Fruit fly (Drosophila melanogaster) whole organism, wandering third instar larva: ENCODE data around the gene Ppt2.

Source experiments
- Abd-B ChIP-seq: fragments of >200 bp; optimal IDR thresholded peaks from 2 replicates; lab custom pipeline; 2017; ENCODE audit warnings: missing biosample characterization, missing genetic modification characterization
- CG32264 ChIP-seq: fragments of 200-800 bp; sonication (Bioruptor generic); optimal IDR thresholded peaks from 2 replicates; lab custom pipeline; 2016; ENCODE audit warnings: missing biosample characterization, missing genetic modification characterization
- Hr78 ChIP-seq: fragments of >200 bp; optimal IDR thresholded peaks from 2 replicates; lab custom pipeline; 2017; ENCODE audit warnings: missing biosample characterization, missing genetic modification characterization
- Myc ChIP-seq: fragments of >200 bp; optimal IDR thresholded peaks from 2 replicates; lab custom pipeline; 2017
- OdsH ChIP-seq: fragments of 200-800 bp; sonication (Bioruptor generic); optimal IDR thresholded peaks from 2 replicates; lab custom pipeline; 2016; ENCODE audit warnings: missing biosample characterization, mild to moderate bottlenecking, missing genetic modification characterization
- Sp1 ChIP-seq: fragments of 200-800 bp; sonication (Bioruptor generic); optimal IDR thresholded peaks from 3 replicates; lab custom pipeline; 2019; ENCODE audit warnings: missing biosample characterization, mild to moderate bottlenecking, missing genetic modification characterization, moderate library complexity
- Vsx2 ChIP-seq: fragments of 200-300, 225-300 bp; sonication (Bioruptor generic); optimal IDR thresholded peaks from 2 replicates; lab custom pipeline; 2018; ENCODE audit warnings: missing biosample characterization, missing genetic modification characterization; ENCODE audit not compliant: partially characterized antibody
- br ChIP-seq: fragments of 200-800 bp; sonication (Bioruptor generic); optimal IDR thresholded peaks from 2 replicates; lab custom pipeline; 2016; ENCODE audit warnings: missing biosample characterization, missing genetic modification characterization
- h ChIP-seq: fragments of 200-800 bp; sonication (Bioruptor generic); optimal IDR thresholded peaks from 3 replicates; lab custom pipeline; 2016; ENCODE audit warnings: missing biosample characterization, mild to moderate bottlenecking, missing genetic modification characterization
- lola ChIP-seq: fragments of >200 bp; optimal IDR thresholded peaks from 2 replicates; lab custom pipeline; 2017; ENCODE audit warnings: missing biosample characterization, missing genetic modification characterization
- pan ChIP-seq: fragments of >200 bp; optimal IDR thresholded peaks from 2 replicates; lab custom pipeline; 2017
- sage ChIP-seq: fragments of 200-800 bp; sonication (Bioruptor generic); optimal IDR thresholded peaks from 2 replicates; lab custom pipeline; 2016; ENCODE audit warnings: missing biosample characterization, mild to moderate bottlenecking, missing genetic modification characterization
- tai ChIP-seq: sonication (Bioruptor generic); optimal IDR thresholded peaks from 2 replicates; lab custom pipeline; 2016; ENCODE audit warnings: missing biosample characterization, missing genetic modification characterization

- TF ChIP-seq br (GFP tag; lab: Kevin White, UChicago) (peak; percentile 92), pan (no peak), Hr78 (GFP tag; lab: Kevin White, UChicago) (no peak), CG32264 (GFP tag; lab: Kevin White, UChicago) (peak; percentile 81), OdsH (peak; percentile 93), tai (peak; percentile 86), lola (no peak), Vsx2 (GFP tag; lab: Kevin White, UChicago) (no peak), Sp1 (GFP tag; lab: Kevin White, UChicago) (peak; percentile 88), sage (peak; percentile 80), Abd-B (GFP tag; lab: Kevin White, UChicago) (no peak), h (GFP tag; lab: Kevin White, UChicago) (peak; percentile 94), Myc (no peak)
These were observed 43.8 kb downstream of the Ppt2 start for dm6 chr2L:11323917-11324316.
